Worm (Caenorhabditis elegans): ENCODE data around the gene C16D9.8.

C16D9.8 gene

ce11 chrV:8228712-8229119 lies 34.6 kb downstream of the C16D9.8 start (continued):
- TF ChIP-seq nhr-42 (GFP tag; IDR thresholded peaks at IDR 0.05) (peak; percentile 47), zfp-3 (GFP tag; conservative IDR thresholded peaks at IDR 0.05) (no peak), snpc-4 (tag; optimal IDR thresholded peaks at IDR 0.05) (peak; percentile 96), F10B5.3 (tag; optimal IDR thresholded peaks at IDR 0.05) (peak; percentile 83), ces-1 (GFP tag; optimal IDR thresholded peaks at IDR 0.05) (peak; percentile 13), ceh-44 (GFP tag; IDR thresholded peaks at IDR 0.05) (peak; percentile 93), pqm-1 (tag; optimal IDR thresholded peaks at IDR 0.05) (peak; percentile 8), F44E2.7 (GFP tag; IDR thresholded peaks at IDR 0.05) (no peak), ztf-11 (tag; optimal IDR thresholded peaks at IDR 0.05) (no peak), T20F7.1 (GFP tag; optimal IDR thresholded peaks at IDR 0.05) (peak; percentile 82), dmd-8 (GFP tag; IDR thresholded peaks at IDR 0.05) (no peak), daf-19 (GFP tag; conservative IDR thresholded peaks at IDR 0.05) (peak; percentile 71; the same call in 1 of the 2 replicates), ZK337.2 (GFP tag; IDR thresholded peaks at IDR 0.05) (no peak), daf-12 (tag; optimal IDR thresholded peaks at IDR 0.05) (no peak), aha-1 (tag) (no peak), nhr-6 (tag; optimal IDR thresholded peaks at IDR 0.05) (peak; percentile 65), fos-1 (tag; optimal IDR thresholded peaks at IDR 0.05) (no peak), snpc-1.2 (GFP tag; IDR thresholded peaks at IDR 0.05) (peak; percentile 92), hif-1 (tag; optimal IDR thresholded peaks at IDR 0.05) (peak; percentile 12 to 30), dpl-1 (GFP tag; optimal IDR thresholded peaks at IDR 0.05) (peak; percentile 53), nhr-77 (tag; optimal IDR thresholded peaks at IDR 0.05) (peak; percentile 54), duxl-1 (tag; optimal IDR thresholded peaks at IDR 0.05; ENCODE audit: poor library complexity) (peak; percentile 92), F26F4.8 (GFP tag; conservative IDR thresholded peaks at IDR 0.05) (no peak), hmg-1.1 (GFP tag; IDR thresholded peaks at IDR 0.05) (peak; percentile 88), dmd-6 (GFP tag; IDR thresholded peaks at IDR 0.05) (peak; percentile 74), nhr-11 (tag; optimal IDR thresholded peaks at IDR 0.05) (peak; percentile 49), nhr-102 (tag; optimal IDR thresholded peaks at IDR 0.05) (peak; percentile 91), lir-3 (tag; optimal IDR thresholded peaks at IDR 0.05) (peak; percentile 22), nhr-48 (tag; optimal IDR thresholded peaks at IDR 0.05) (peak; percentile 81), unc-130 (GFP tag; optimal IDR thresholded peaks at IDR 0.05) (peak; percentile 91), ceh-28 (tag; optimal IDR thresholded peaks at IDR 0.05) (no peak), zip-11 (GFP tag; IDR thresholded peaks at IDR 0.05) (no peak), jun-1 (tag; optimal IDR thresholded peaks at IDR 0.05) (no peak), Y48G9A.11 (GFP tag; IDR thresholded peaks at IDR 0.05) (peak; percentile 92), ZK546.5 (tag; optimal IDR thresholded peaks at IDR 0.05) (no peak), php-3 (GFP tag; IDR thresholded peaks at IDR 0.05) (peak; percentile 73), mdt-29 (GFP tag; IDR thresholded peaks at IDR 0.05) (peak; percentile 70), egl-27 (tag; optimal IDR thresholded peaks at IDR 0.05) (no peak), F37D6.2 (tag; optimal IDR thresholded peaks at IDR 0.05) (peak; percentile 66), F49E8.2 (tag; optimal IDR thresholded peaks at IDR 0.05; ENCODE audit: borderline replicate concordance) (peak; percentile 97), nhr-25 (tag; optimal IDR thresholded peaks at IDR 0.05; ENCODE audit: borderline replicate concordance, insufficient read depth) (peak; percentile 56), arid-1 (GFP tag; conservative IDR thresholded peaks at IDR 0.05) (peak; percentile 70; the same call in 1 of the 2 replicates), lin-29 (GFP tag; IDR thresholded peaks at IDR 0.05) (peak; percentile 25; the same call in 1 of the 2 replicates), nhr-28 (tag; optimal IDR thresholded peaks at IDR 0.05) (peak; percentile 56), tra-1 (GFP tag; IDR thresholded peaks at IDR 0.05) (peak; percentile 83), dmd-9 (GFP tag; IDR thresholded peaks at IDR 0.05) (peak; percentile 74), attf-4 (tag; optimal IDR thresholded peaks at IDR 0.05) (no peak)

Data from whole organism, L4 larva.